Fruit fly (Drosophila melanogaster) whole organism, embryonic: Measurements from ENCODE around the gene rho-5.

Source experiments
- Atf3 ChIP-seq: fragments of 200-800 bp; sonication (Bioruptor generic); optimal IDR thresholded peaks from 3 replicates; lab custom pipeline; 2016; ENCODE audit warnings: missing biosample characterization, missing genetic modification characterization
- Awh ChIP-seq: fragments of 200-800 bp; sonication (Bioruptor generic); IDR thresholded peaks from 2 replicates; pipeline ENCODE4, ENCODE4 v1.3.6; 2022; ENCODE audit warnings: missing biosample characterization, missing genetic modification characterization
- CG1024 ChIP-seq: fragments of 200-800 bp; sonication (Bioruptor generic); IDR thresholded peaks from 2 replicates; pipeline ENCODE4 v1.3.6; 2022; ENCODE audit warnings: missing biosample characterization, missing genetic modification characterization
- CG11456 ChIP-seq: fragments of 200-800 bp; sonication (Bioruptor generic); IDR thresholded peaks from 3 replicates; pipeline ENCODE4 v1.3.6; 2022; ENCODE audit warnings: missing biosample characterization, missing genetic modification characterization
- CG11560 ChIP-seq: fragments of 200-800 bp; sonication (Bioruptor generic); IDR thresholded peaks from 3 replicates; pipeline ENCODE4 v1.3.6; 2022; ENCODE audit warnings: missing biosample characterization, missing genetic modification characterization
- CG12744 ChIP-seq: fragments of 200-800 bp; sonication (Bioruptor generic); optimal IDR thresholded peaks from 2 replicates; lab custom pipeline; 2016; ENCODE audit warnings: missing biosample characterization, missing genetic modification characterization
- CG12942 ChIP-seq: fragments of 200-800 bp; sonication (Bioruptor generic); optimal IDR thresholded peaks from 3 replicates; lab custom pipeline; 2016; ENCODE audit warnings: missing biosample characterization, missing genetic modification characterization
- CG13894 ChIP-seq: fragments of 200-800 bp; sonication (Bioruptor generic); optimal IDR thresholded peaks from 3 replicates; lab custom pipeline; 2018; ENCODE audit warnings: missing biosample characterization, mild to moderate bottlenecking, missing genetic modification characterization, moderate library complexity
- CG15269 ChIP-seq: fragments of 200-800 bp; sonication (Bioruptor generic); optimal IDR thresholded peaks from 2 replicates; lab custom pipeline; 2018; ENCODE audit warnings: missing biosample characterization, mild to moderate bottlenecking, missing genetic modification characterization, moderate library complexity
- CG15601 ChIP-seq: fragments of 200-800 bp; sonication (Bioruptor generic); optimal IDR thresholded peaks from 3 replicates; lab custom pipeline; 2019; ENCODE audit warnings: missing biosample characterization, mild to moderate bottlenecking, missing genetic modification characterization, moderate library complexity
- CG1603 ChIP-seq: fragments of 200-800 bp; sonication (Bioruptor generic); optimal IDR thresholded peaks from 2 replicates; lab custom pipeline; 2019; ENCODE audit warnings: missing biosample characterization, mild to moderate bottlenecking, missing genetic modification characterization, moderate library complexity
- CG17385 ChIP-seq: fragments of 200-800 bp; sonication (Bioruptor generic); optimal IDR thresholded peaks from 3 replicates; lab custom pipeline; 2018; ENCODE audit warnings: missing biosample characterization, mild to moderate bottlenecking, missing genetic modification characterization
- CG2129 ChIP-seq: fragments of 200-800 bp; sonication (Bioruptor generic); IDR thresholded peaks from 2 replicates; pipeline ENCODE4 v1.3.6; 2022; ENCODE audit warnings: missing biosample characterization, missing genetic modification characterization; ENCODE audit not compliant: partially characterized antibody
- CG2202 ChIP-seq: fragments of 200-800 bp; sonication (Bioruptor generic); optimal IDR thresholded peaks from 2 replicates; lab custom pipeline; 2018; ENCODE audit warnings: missing biosample characterization, mild to moderate bottlenecking, missing genetic modification characterization
- CG30020 ChIP-seq: fragments of 200-800 bp; optimal IDR thresholded peaks from 2 replicates; lab custom pipeline; 2019; ENCODE audit warnings: missing biosample characterization, mild to moderate bottlenecking, missing genetic modification characterization, moderate library complexity
- CG4360 ChIP-seq: fragments of 200-800 bp; sonication (Bioruptor generic); IDR thresholded peaks from 2 replicates; pipeline ENCODE4 v1.3.6; 2022; ENCODE audit warnings: missing biosample characterization, missing genetic modification characterization
- CG6254 ChIP-seq: fragments of 200-800 bp; sonication (Bioruptor generic); optimal IDR thresholded peaks from 3 replicates; lab custom pipeline; 2017; ENCODE audit warnings: mild to moderate bottlenecking, missing biosample characterization, missing genetic modification reagents, missing genetic modification characterization
- CG6854 ChIP-seq: fragments of 200-800 bp; sonication (Bioruptor generic); optimal IDR thresholded peaks from 3 replicates; lab custom pipeline; 2017; ENCODE audit warnings: missing biosample characterization, mild to moderate bottlenecking, missing genetic modification characterization
- CG9215 ChIP-seq: fragments of 200-800 bp; sonication (Bioruptor generic); IDR thresholded peaks from 2 replicates; pipeline ENCODE4 v1.3.6; 2022; ENCODE audit warnings: missing biosample characterization, missing genetic modification characterization
- CG9437 ChIP-seq: fragments of 200-800 bp; sonication (Bioruptor generic); optimal IDR thresholded peaks from 2 replicates; lab custom pipeline; 2018; ENCODE audit warnings: missing biosample characterization, mild to moderate bottlenecking, missing genetic modification characterization
- CG9817 ChIP-seq: fragments of 200-800 bp; sonication (Bioruptor generic); optimal IDR thresholded peaks from 2 replicates; lab custom pipeline; 2018; ENCODE audit warnings: missing biosample characterization, mild to moderate bottlenecking, missing genetic modification characterization, moderate library complexity
- CG9876 ChIP-seq: fragments of 200-800 bp; sonication (Bioruptor generic); optimal IDR thresholded peaks from 2 replicates; lab custom pipeline; 2016; ENCODE audit warnings: missing biosample characterization, missing genetic modification characterization
- CTCF ChIP-seq: fragments of 200-800 bp; sonication (Bioruptor generic); optimal IDR thresholded peaks from 2 replicates; lab custom pipeline; 2017; ENCODE audit warnings: missing biosample characterization, mild to moderate bottlenecking, missing genetic modification characterization, moderate library complexity
- Doc3 ChIP-seq: fragments of 200-800 bp; sonication (Bioruptor generic); IDR thresholded peaks from 3 replicates; pipeline ENCODE4 v1.3.6; 2022; ENCODE audit warnings: missing biosample characterization, missing genetic modification characterization; ENCODE audit not compliant: partially characterized antibody
- Ets65A ChIP-seq: fragments of 200-800 bp; sonication (Bioruptor generic); peaks from one replicate; lab custom pipeline; 2016; ENCODE audit warnings: missing biosample characterization, missing genetic modification characterization
- HLH54F ChIP-seq: fragments of 200-800 bp; sonication (Bioruptor generic); optimal IDR thresholded peaks from 3 replicates; lab custom pipeline; 2016; ENCODE audit warnings: missing biosample characterization, missing genetic modification characterization
- Hr3 ChIP-seq: fragments of 200-800 bp; sonication (Bioruptor generic); optimal IDR thresholded peaks from 3 replicates; lab custom pipeline; 2016; ENCODE audit warnings: missing biosample characterization, missing genetic modification characterization
- Hr51 ChIP-seq, 2 experiments: fragments of 200-800 bp; sonication (Bioruptor generic); optimal IDR thresholded peaks; 2 replicates in 1 of 2; 3 replicates in 1 of 2; lab custom pipeline; 2016 to 2018; ENCODE audit warnings: missing biosample characterization in 2 of 2, missing genetic modification characterization in 2 of 2, mild to moderate bottlenecking in 1 of 2, moderate library complexity in 1 of 2
- Nf-YB ChIP-seq: fragments of 200-800 bp; sonication (Bioruptor generic); optimal IDR thresholded peaks from 3 replicates; lab custom pipeline; 2019; ENCODE audit warnings: missing biosample characterization, mild to moderate bottlenecking, missing genetic modification characterization, moderate library complexity
- Pdp1 ChIP-seq, 2 experiments: fragments of 200-800 bp; sonication (Bioruptor generic); optimal IDR thresholded peaks; 3 replicates each; lab custom pipeline; 2016; ENCODE audit warnings: missing biosample characterization in 2 of 2, missing genetic modification characterization in 2 of 2, mild to moderate bottlenecking in 1 of 2, moderate library complexity in 1 of 2
- Scr ChIP-seq: fragments of 200-800 bp; sonication (Bioruptor generic); IDR thresholded peaks from 2 replicates; pipeline ENCODE4 v1.3.6; 2022; ENCODE audit warnings: missing biosample characterization, missing genetic modification characterization; ENCODE audit not compliant: partially characterized antibody
- Vsx1 ChIP-seq: fragments of 200-800 bp; sonication (Bioruptor generic); optimal IDR thresholded peaks from 2 replicates; lab custom pipeline; 2017; ENCODE audit warnings: missing biosample characterization, mild to moderate bottlenecking, missing genetic modification characterization, missing genetic modification reagents
- amos ChIP-seq: fragments of 200-800 bp; sonication (Bioruptor generic); IDR thresholded peaks from 2 replicates; pipeline ENCODE4 v1.3.6; 2022; ENCODE audit warnings: missing biosample characterization, missing genetic modification characterization; ENCODE audit not compliant: partially characterized antibody
- bsh ChIP-seq, 2 experiments: fragments of 200-800 bp; sonication (Bioruptor generic); optimal IDR thresholded peaks; 2 replicates each; lab custom pipeline; 2017 to 2018; ENCODE audit warnings: mild to moderate bottlenecking in 2 of 2, missing biosample characterization in 2 of 2, missing genetic modification characterization in 2 of 2, moderate library complexity in 1 of 2
- cg ChIP-seq: fragments of 200-800 bp; sonication (Bioruptor generic); optimal IDR thresholded peaks from 3 replicates; lab custom pipeline; 2019; ENCODE audit warnings: missing biosample characterization, mild to moderate bottlenecking, missing genetic modification characterization, moderate library complexity
- chinmo ChIP-seq: fragments of 200-800 bp; sonication (Bioruptor generic); IDR thresholded peaks from 4 replicates; pipeline ENCODE4 v1.3.6; 2022; ENCODE audit warnings: missing biosample characterization, missing genetic modification characterization; ENCODE audit not compliant: partially characterized antibody
- grau ChIP-seq: fragments of 200-800 bp; optimal IDR thresholded peaks from 3 replicates; lab custom pipeline; 2019; ENCODE audit warnings: missing biosample characterization, mild to moderate bottlenecking, missing genetic modification characterization, moderate library complexity
- gro ChIP-seq: fragments of 200-800 bp; sonication (Bioruptor generic); optimal IDR thresholded peaks from 2 replicates; lab custom pipeline; 2016; ENCODE audit warnings: missing biosample characterization, missing genetic modification characterization
- ind ChIP-seq: fragments of 200-800 bp; sonication (Bioruptor generic); optimal IDR thresholded peaks from 3 replicates; lab custom pipeline; 2016; ENCODE audit warnings: missing biosample characterization, missing genetic modification characterization
- jumu ChIP-seq: fragments of 200-800 bp; sonication (Bioruptor generic); optimal IDR thresholded peaks from 3 replicates; lab custom pipeline; 2016; ENCODE audit warnings: missing biosample characterization, missing genetic modification characterization
- lab ChIP-seq: fragments of 200-800 bp; sonication (Bioruptor generic); optimal IDR thresholded peaks from 3 replicates; lab custom pipeline; 2017; ENCODE audit warnings: missing biosample characterization, missing genetic modification characterization, mild to moderate bottlenecking, moderate library complexity, missing genetic modification reagents
- lbe ChIP-seq: fragments of 200-800 bp; sonication (Bioruptor generic); optimal IDR thresholded peaks from 2 replicates; lab custom pipeline; 2016; ENCODE audit warnings: missing biosample characterization, mild to moderate bottlenecking, missing genetic modification characterization
- p53 ChIP-seq: fragments of 200-800 bp; sonication (Bioruptor generic); optimal IDR thresholded peaks from 2 replicates; lab custom pipeline; 2016; ENCODE audit warnings: missing biosample characterization, missing genetic modification characterization
- pnt ChIP-seq: fragments of 200-800 bp; sonication (Bioruptor generic); optimal IDR thresholded peaks from 3 replicates; lab custom pipeline; 2016; ENCODE audit warnings: missing biosample characterization, missing genetic modification characterization
- tap ChIP-seq: fragments of 200-800 bp; optimal IDR thresholded peaks from 3 replicates; lab custom pipeline; 2019; ENCODE audit warnings: missing biosample characterization, mild to moderate bottlenecking, missing genetic modification characterization, moderate library complexity
- tio ChIP-seq: fragments of 200-800 bp; sonication (Bioruptor generic); optimal IDR thresholded peaks from 2 replicates; lab custom pipeline; 2017; ENCODE audit warnings: missing biosample characterization, missing genetic modification characterization, inconsistent platforms
- tll ChIP-seq, 2 experiments: fragments of 200-800 bp in 1 of 2; fragments of >200 bp in 1 of 2; sonication (Bioruptor generic) in 1 of 2; optimal IDR thresholded peaks; 2 replicates each; lab custom pipeline; 2017 to 2019; ENCODE audit warnings: missing biosample characterization in 2 of 2, missing genetic modification characterization in 2 of 2, mild to moderate bottlenecking in 1 of 2, moderate library complexity in 1 of 2
- tna ChIP-seq: fragments of 200-800 bp; sonication (Bioruptor generic); IDR thresholded peaks from 2 replicates; pipeline ENCODE4 v1.3.6; 2022; ENCODE audit warnings: missing biosample characterization, missing genetic modification characterization; ENCODE audit not compliant: partially characterized antibody
- wor ChIP-seq: fragments of 200-800 bp; sonication (Bioruptor generic); IDR thresholded peaks from 2 replicates; pipeline ENCODE4 v1.3.6; 2022; ENCODE audit warnings: missing biosample characterization, missing genetic modification characterization
- zfh1 ChIP-seq: fragments of 200-800 bp; sonication (Bioruptor generic); IDR thresholded peaks from 3 replicates; pipeline ENCODE4 v1.3.6; 2022; ENCODE audit warnings: missing biosample characterization, missing genetic modification characterization

Gene rho-5

dm6 chr2L:10334854-10335277 lies 38.8 kb downstream of the rho-5 start (continued):
- TF ChIP-seq CG15601 (tag; lab: Kevin White, UChicago) (peak; percentile 77), CG13894 (peak; percentile 93), HLH54F (peak; percentile 25), tio (GFP tag; lab: Kevin White, UChicago) (no peak), CTCF (GFP tag; lab: Kevin White, UChicago) (peak; percentile 26), Awh (GFP tag; lab: Robert Waterston, UW) (peak; percentile 78; the same call in 1 of the 2 replicates), grau (peak; percentile 62), amos (GFP tag; lab: Robert Waterston, UW) (no peak; the same call in 1 of the 2 replicates), CG2129 (no peak), CG15269 (peak; percentile 36), tna (peak; percentile 48; the same call in 1 of the 2 replicates), Hr3 (peak; percentile 6), lbe (peak; percentile 72), Doc3 (0 out of 3 replicates have a peak, but pooled peaks have one; percentile 11), pnt (GFP tag; lab: Kevin White, UChicago) (peak; percentile 27), Ets65A (no peak), ind (GFP tag; lab: Kevin White, UChicago) (peak; percentile 9), CG12744 (GFP tag; lab: Kevin White, UChicago) (no peak), wor (GFP tag; lab: Robert Waterston, UW) (no peak), CG9817 (tag; lab: Kevin White, UChicago) (no peak), Pdp1 (GFP tag; optimal IDR thresholded peaks at IDR 0.05; lab: Kevin White, UChicago) (peak; percentile 38 to 97), Scr (GFP tag; lab: Robert Waterston, UW) (peak; percentile 69), CG6254 (GFP tag; lab: Kevin White, UChicago) (peak; percentile 75), Hr51 (GFP tag; optimal IDR thresholded peaks at IDR 0.05; lab: Kevin White, UChicago) (peak in 1 of 2 experiments; percentile 40), CG17385 (GFP tag; lab: Kevin White, UChicago) (peak; percentile 64), bsh (GFP tag; optimal IDR thresholded peaks at IDR 0.05; lab: Kevin White, UChicago) (peak; percentile 43 to 48), CG12942 (GFP tag; lab: Kevin White, UChicago) (peak; percentile 6), CG11560 (tag; lab: Robert Waterston, UW) (no peak), CG9215 (GFP tag; lab: Robert Waterston, UW) (no peak), Atf3 (GFP tag; lab: Kevin White, UChicago) (no peak), p53 (GFP tag; lab: Kevin White, UChicago) (no peak), CG1024 (GFP tag; lab: Robert Waterston, UW) (peak; percentile 75; the same call in 1 of the 2 replicates), Nf-YB (GFP tag; lab: Kevin White, UChicago) (peak; percentile 52), gro (peak; percentile 82), lab (GFP tag; lab: Kevin White, UChicago) (peak; percentile 93), tll (GFP tag; optimal IDR thresholded peaks at IDR 0.05; lab: Kevin White, UChicago) (no peak), CG9437 (no peak), CG4360 (GFP tag; lab: Robert Waterston, UW) (no peak), Vsx1 (GFP tag; lab: Kevin White, UChicago) (peak; percentile 75), CG11456 (GFP tag; lab: Robert Waterston, UW) (no peak), cg (peak; percentile 100), CG6854 (GFP tag; lab: Kevin White, UChicago) (peak; percentile 71), jumu (GFP tag; lab: Kevin White, UChicago) (peak; percentile 54), CG2202 (peak; percentile 35), zfh1 (GFP tag; lab: Robert Waterston, UW) (no peak), CG1603 (tag; lab: Kevin White, UChicago) (peak; percentile 81), CG30020 (peak; percentile 96), chinmo (GFP tag; lab: Robert Waterston, UW) (peak; percentile 98), CG9876 (no peak), tap (peak; percentile 34)
